Worm (Caenorhabditis elegans): Measurements from ENCODE around the gene vpat-1.

Gene vpat-1

DNA sequence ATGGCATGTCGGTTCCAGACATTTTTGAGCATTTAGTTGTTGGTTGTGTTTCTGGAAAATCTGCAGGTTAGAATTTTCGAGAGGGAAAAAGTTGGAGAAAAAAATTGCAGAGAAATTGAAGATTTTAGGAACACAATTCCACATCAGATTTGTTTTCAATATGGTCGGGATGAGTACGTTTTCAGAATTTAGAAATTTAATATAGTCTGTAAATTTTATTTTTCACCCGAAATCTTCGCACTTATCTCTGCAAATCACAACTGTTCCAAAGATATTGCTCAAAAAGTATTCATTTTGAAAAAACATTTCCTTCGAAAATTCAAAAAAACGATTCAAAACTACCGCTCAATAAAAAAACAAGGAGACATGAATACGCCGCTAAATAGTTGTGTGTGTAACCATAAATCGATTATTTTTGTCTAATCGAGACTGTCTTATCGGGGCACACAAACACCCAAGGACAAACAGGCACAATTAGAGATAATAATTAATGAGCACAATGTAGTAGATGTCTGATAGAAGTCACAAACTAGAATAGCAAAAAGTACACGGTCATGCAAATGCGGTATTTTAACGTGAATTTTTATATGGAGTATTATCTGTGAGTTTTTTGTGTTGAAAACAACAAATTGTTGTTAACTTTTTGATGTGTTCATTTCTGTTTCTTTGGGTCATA lies at the start of gene vpat-1:
Gene vpat-1, minus strand, starts transcription at position 51 of the 676 bp plus-strand sequence.
- TF ChIP-seq lin-32 (GFP tag; optimal IDR thresholded peaks at IDR 0.05), result no peak
- no peak for TF ChIP-seq hlh-1 (tag; optimal IDR thresholded peaks at IDR 0.05)
- no peak for TF ChIP-seq ces-1 (GFP tag; optimal IDR thresholded peaks at IDR 0.05)
- no peak for TF ChIP-seq cnd-1 (tag; optimal IDR thresholded peaks at IDR 0.05)
- no peak for TF ChIP-seq nhr-12 (tag; optimal IDR thresholded peaks at IDR 0.05)
- TF ChIP-seq flh-1 (GFP tag; optimal IDR thresholded peaks at IDR 0.05), result no peak
- no peak for TF ChIP-seq unc-39 (tag; optimal IDR thresholded peaks at IDR 0.05)
- TF ChIP-seq ceh-83 (GFP tag; optimal IDR thresholded peaks at IDR 0.05), result no peak
- no peak for TF ChIP-seq pha-4 (tag; optimal IDR thresholded peaks at IDR 0.05)
- no peak for TF ChIP-seq tbx-8 (GFP tag; optimal IDR thresholded peaks at IDR 0.05)
- no peak for TF ChIP-seq ham-2 (GFP tag; optimal IDR thresholded peaks at IDR 0.05)
- no peak for TF ChIP-seq unc-62 (GFP tag; optimal IDR thresholded peaks at IDR 0.05)
- TF ChIP-seq bed-3 (GFP tag; optimal IDR thresholded peaks at IDR 0.05), result no peak
- no peak for TF ChIP-seq lsy-2 (tag; optimal IDR thresholded peaks at IDR 0.05)
- TF ChIP-seq drap-1 (GFP tag; optimal IDR thresholded peaks at IDR 0.05), result no peak
- TF ChIP-seq nhr-76 (tag; optimal IDR thresholded peaks at IDR 0.05), result no peak

DNA sequence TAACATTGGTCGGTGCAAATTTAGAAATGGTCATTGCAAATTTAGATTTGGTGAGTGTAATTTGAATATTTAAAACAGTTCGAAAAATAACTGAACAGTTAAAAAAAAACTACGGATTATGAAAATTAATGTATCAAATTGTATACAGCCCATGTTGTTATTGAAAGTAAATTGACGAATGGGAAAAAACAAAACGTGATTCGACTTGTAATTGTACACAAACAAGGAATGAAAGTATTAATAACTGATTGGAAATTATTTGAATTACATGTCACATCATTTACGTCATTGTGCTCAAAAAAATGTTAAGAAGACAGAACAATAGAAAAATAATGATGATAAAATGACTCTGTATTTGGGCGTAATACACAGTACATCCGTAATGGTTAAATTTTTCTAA lies 48.3 kb upstream of the vpat-1 start:
- TF ChIP-seq nhr-2 (tag; optimal IDR thresholded peaks at IDR 0.05) (no peak), hlh-1 (tag; optimal IDR thresholded peaks at IDR 0.05) (no peak), pha-4 (tag; optimal IDR thresholded peaks at IDR 0.05) (no peak), sem-2 (GFP tag; optimal IDR thresholded peaks at IDR 0.05) (no peak), lsy-2 (tag; optimal IDR thresholded peaks at IDR 0.05) (no peak), M03D4.4 (tag; optimal IDR thresholded peaks at IDR 0.05) (no peak), ztf-11 (tag; optimal IDR thresholded peaks at IDR 0.05) (no peak)

DNA sequence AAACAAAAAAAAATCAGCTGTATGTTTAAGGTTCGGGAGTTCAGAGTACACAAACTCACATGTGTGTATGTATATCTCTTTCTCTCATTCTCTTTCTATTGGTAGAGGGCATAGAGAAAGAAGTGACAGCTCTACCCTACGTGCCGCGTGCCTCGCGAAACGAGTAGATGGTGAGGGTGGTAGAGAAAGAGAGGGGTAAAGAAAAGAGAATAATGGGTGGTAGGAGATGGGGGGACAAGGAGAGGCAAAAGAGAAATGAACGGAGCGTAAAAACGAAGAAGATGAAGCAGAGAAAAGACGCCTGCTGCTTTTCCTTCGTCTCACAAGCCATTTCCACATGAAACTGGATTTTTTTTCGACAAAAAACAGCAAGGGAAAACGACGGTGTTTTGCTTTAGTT lies 47.1 kb upstream of the vpat-1 start:
- TF ChIP-seq sptf-1 (tag; optimal IDR thresholded peaks at IDR 0.05), result peak; percentile 78
- peak; percentile 54 for TF ChIP-seq blmp-1 (tag; optimal IDR thresholded peaks at IDR 0.05)
- TF ChIP-seq hlh-1 (tag; optimal IDR thresholded peaks at IDR 0.05), result peak; percentile 90
- no peak for TF ChIP-seq flh-1 (GFP tag; optimal IDR thresholded peaks at IDR 0.05)
- TF ChIP-seq M03D4.4 (tag; optimal IDR thresholded peaks at IDR 0.05), result peak; percentile 53
- TF ChIP-seq lin-32 (GFP tag; optimal IDR thresholded peaks at IDR 0.05), result no peak
- TF ChIP-seq lsy-2 (tag; optimal IDR thresholded peaks at IDR 0.05), result peak; percentile 30
- TF ChIP-seq ham-2 (GFP tag; optimal IDR thresholded peaks at IDR 0.05), result peak; percentile 70
- no peak for TF ChIP-seq mab-5 (tag; optimal IDR thresholded peaks at IDR 0.05)
- TF ChIP-seq ceh-43 (GFP tag; optimal IDR thresholded peaks at IDR 0.05), result no peak
- peak; percentile 83 for TF ChIP-seq mep-1 (tag; optimal IDR thresholded peaks at IDR 0.05)
- peak; percentile 94 for TF ChIP-seq unc-120 (tag; optimal IDR thresholded peaks at IDR 0.05; ENCODE audit: poor library complexity, severe bottlenecking)
- no peak for TF ChIP-seq bed-3 (GFP tag; optimal IDR thresholded peaks at IDR 0.05)
- TF ChIP-seq nhr-12 (tag; optimal IDR thresholded peaks at IDR 0.05), result no peak
- peak; percentile 26 for TF ChIP-seq ceh-39 (tag; optimal IDR thresholded peaks at IDR 0.05)
- no peak for TF ChIP-seq unc-39 (tag; optimal IDR thresholded peaks at IDR 0.05)
- TF ChIP-seq nhr-2 (tag; optimal IDR thresholded peaks at IDR 0.05), result no peak
- TF ChIP-seq ces-1 (GFP tag; optimal IDR thresholded peaks at IDR 0.05), result peak; percentile 78
- TF ChIP-seq nhr-76 (tag; optimal IDR thresholded peaks at IDR 0.05), result no peak
- peak; percentile 44 for TF ChIP-seq cnd-1 (tag; optimal IDR thresholded peaks at IDR 0.05)
- TF ChIP-seq lin-13 (tag; optimal IDR thresholded peaks at IDR 0.05), result peak; percentile 13
- TF ChIP-seq pha-4 (tag; optimal IDR thresholded peaks at IDR 0.05), result peak; percentile 93
- no peak for TF ChIP-seq ceh-83 (GFP tag; optimal IDR thresholded peaks at IDR 0.05)
- TF ChIP-seq mls-2 (tag; optimal IDR thresholded peaks at IDR 0.05), result peak; percentile 71
- TF ChIP-seq unc-62 (GFP tag; optimal IDR thresholded peaks at IDR 0.05), result peak; percentile 99
- TF ChIP-seq sem-2 (GFP tag; optimal IDR thresholded peaks at IDR 0.05), result peak; percentile 13
- TF ChIP-seq drap-1 (GFP tag; optimal IDR thresholded peaks at IDR 0.05), result peak; percentile 69
- no peak for TF ChIP-seq elt-3 (tag; optimal IDR thresholded peaks at IDR 0.05)
- peak; percentile 87 for TF ChIP-seq nhr-237 (tag; optimal IDR thresholded peaks at IDR 0.05)

DNA sequence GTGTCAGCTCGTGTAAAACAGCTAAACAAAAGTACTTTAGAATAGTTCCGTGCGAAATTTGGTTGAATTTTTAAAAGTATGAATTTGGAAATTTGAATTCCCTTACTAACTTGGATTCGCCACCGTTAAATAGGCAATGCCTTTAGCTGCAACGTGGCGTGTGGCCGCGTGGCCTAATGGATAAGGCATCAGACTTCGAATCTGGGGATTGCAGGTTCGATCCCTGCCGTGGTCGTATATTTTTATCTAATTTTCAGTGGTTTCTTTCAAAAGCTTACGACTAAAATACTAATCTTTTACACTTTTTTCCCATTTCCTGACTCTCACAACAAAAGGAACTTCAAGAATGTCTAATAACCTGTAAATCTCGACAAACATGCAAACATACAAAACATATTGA lies 43.7 kb upstream of the vpat-1 start:
- TF ChIP-seq zip-8 (tag; optimal IDR thresholded peaks at IDR 0.05) (no peak), ceh-39 (tag; optimal IDR thresholded peaks at IDR 0.05) (no peak), lsy-2 (tag; optimal IDR thresholded peaks at IDR 0.05) (no peak), drap-1 (GFP tag; optimal IDR thresholded peaks at IDR 0.05) (no peak), ces-1 (GFP tag; optimal IDR thresholded peaks at IDR 0.05) (no peak), mls-2 (tag; optimal IDR thresholded peaks at IDR 0.05) (no peak), flh-1 (GFP tag; optimal IDR thresholded peaks at IDR 0.05) (no peak)

All from whole organism, mixed stage, embryonic.